Fruit fly (Drosophila melanogaster) whole organism, embryonic: ENCODE measurements around the gene Cpsf100.

Experiments used
- Atf6 ChIP-seq: fragments of 200-800 bp; sonication (Bioruptor generic); IDR thresholded peaks from 2 replicates; pipeline ENCODE4 v1.3.6; 2022; ENCODE audit warnings: missing biosample characterization, missing genetic modification characterization
- BtbVII ChIP-seq: fragments of 200-800 bp; sonication (Bioruptor generic); optimal IDR thresholded peaks from 3 replicates; lab custom pipeline; 2017; ENCODE audit warnings: missing biosample characterization, mild to moderate bottlenecking, missing genetic modification characterization
- CG10366 ChIP-seq: fragments of 200-800 bp; sonication (Bioruptor generic); IDR thresholded peaks from 2 replicates; pipeline ENCODE4 v1.3.6; 2022; ENCODE audit warnings: missing biosample characterization, missing genetic modification characterization
- CG1233 ChIP-seq: fragments of 200-800 bp; sonication (Bioruptor generic); optimal IDR thresholded peaks from 4 replicates; lab custom pipeline; 2018; ENCODE audit warnings: missing biosample characterization, mild to moderate bottlenecking, missing genetic modification characterization
- CG12769 ChIP-seq: fragments of 200-800 bp; sonication (Bioruptor generic); optimal IDR thresholded peaks from 2 replicates; lab custom pipeline; 2019; ENCODE audit warnings: missing biosample characterization, mild to moderate bottlenecking, missing genetic modification characterization, moderate library complexity
- CG2678 ChIP-seq: fragments of 200-800 bp; sonication (Bioruptor generic); optimal IDR thresholded peaks from 3 replicates; lab custom pipeline; 2019; ENCODE audit warnings: missing biosample characterization, mild to moderate bottlenecking, missing genetic modification characterization, moderate library complexity
- CG2712 ChIP-seq: fragments of 200-800 bp; optimal IDR thresholded peaks from 3 replicates; lab custom pipeline; 2019; ENCODE audit warnings: missing biosample characterization, mild to moderate bottlenecking, missing genetic modification characterization, moderate library complexity
- CG30403 ChIP-seq: fragments of 200-800 bp; sonication (Bioruptor generic); optimal IDR thresholded peaks from 3 replicates; lab custom pipeline; 2016; ENCODE audit warnings: missing biosample characterization, missing genetic modification characterization
- CG32767 ChIP-seq: fragments of 200-800 bp; sonication (Bioruptor generic); IDR thresholded peaks from 2 replicates; pipeline ENCODE4 v1.3.6; 2022; ENCODE audit warnings: missing biosample characterization, missing genetic modification characterization
- CG3281 ChIP-seq: fragments of 200-800 bp; sonication (Bioruptor generic); optimal IDR thresholded peaks from 3 replicates; lab custom pipeline; 2017; ENCODE audit warnings: missing biosample characterization, mild to moderate bottlenecking, missing genetic modification characterization
- CG33557 ChIP-seq: fragments of 200-800 bp; sonication (Bioruptor generic); optimal IDR thresholded peaks from 2 replicates; lab custom pipeline; 2019; ENCODE audit warnings: missing biosample characterization, mild to moderate bottlenecking, missing genetic modification characterization, moderate library complexity
- CG34376 ChIP-seq: fragments of 200-800 bp; sonication (Bioruptor generic); optimal IDR thresholded peaks from 2 replicates; lab custom pipeline; 2018; ENCODE audit warnings: missing biosample characterization, mild to moderate bottlenecking, missing genetic modification characterization
- CG3726 ChIP-seq: fragments of 200-800 bp; sonication (Bioruptor generic); IDR thresholded peaks from 3 replicates; pipeline ENCODE4, ENCODE4 v1.3.6; 2022; ENCODE audit warnings: missing biosample characterization, missing genetic modification characterization
- CG4424 ChIP-seq: fragments of 200-800 bp; sonication (Bioruptor generic); optimal IDR thresholded peaks from 3 replicates; lab custom pipeline; 2016; ENCODE audit warnings: missing biosample characterization, missing genetic modification characterization
- CG6813 ChIP-seq: fragments of 200-800 bp; sonication (Bioruptor generic); optimal IDR thresholded peaks from 2 replicates; lab custom pipeline; 2017; ENCODE audit warnings: missing biosample characterization, missing genetic modification characterization, mild to moderate bottlenecking, moderate library complexity, missing genetic modification reagents
- CG8359 ChIP-seq: fragments of 200-800 bp; sonication (Bioruptor generic); optimal IDR thresholded peaks from 2 replicates; lab custom pipeline; 2017; ENCODE audit warnings: missing biosample characterization, mild to moderate bottlenecking, missing genetic modification characterization, borderline replicate concordance
- CG8924 ChIP-seq: fragments of 200-800 bp; optimal IDR thresholded peaks from 3 replicates; lab custom pipeline; 2019; ENCODE audit warnings: missing biosample characterization, mild to moderate bottlenecking, missing genetic modification characterization, moderate library complexity
- HHEX ChIP-seq: fragments of 200-800 bp; sonication (Bioruptor generic); optimal IDR thresholded peaks from 3 replicates; lab custom pipeline; 2017; ENCODE audit warnings: missing biosample characterization, mild to moderate bottlenecking, missing genetic modification characterization, missing genetic modification reagents
- HLHmδ ChIP-seq: fragments of 200-800 bp; sonication (Bioruptor generic); optimal IDR thresholded peaks from 2 replicates; lab custom pipeline; 2018; ENCODE audit warnings: missing biosample characterization, mild to moderate bottlenecking, missing genetic modification characterization, moderate library complexity
- Hr3 ChIP-seq: fragments of 200-800 bp; sonication (Bioruptor generic); optimal IDR thresholded peaks from 3 replicates; lab custom pipeline; 2016; ENCODE audit warnings: missing biosample characterization, missing genetic modification characterization
- Hsf ChIP-seq: fragments of 200-800 bp; sonication (Bioruptor generic); optimal IDR thresholded peaks from 3 replicates; lab custom pipeline; 2016; ENCODE audit warnings: missing biosample characterization, missing genetic modification characterization
- Kr ChIP-seq: fragments of 200-800 bp; sonication (Bioruptor generic); optimal IDR thresholded peaks from 2 replicates; lab custom pipeline; 2017; ENCODE audit warnings: missing biosample characterization, mild to moderate bottlenecking, missing genetic modification characterization
- Max ChIP-seq: fragments of 200-800 bp; sonication (Bioruptor generic); optimal IDR thresholded peaks from 2 replicates; lab custom pipeline; 2016; ENCODE audit warnings: missing biosample characterization, mild to moderate bottlenecking, missing genetic modification characterization
- Med ChIP-seq: fragments of 200-800 bp; sonication (Bioruptor generic); peaks from one replicate; lab custom pipeline; 2016; ENCODE audit warnings: missing biosample characterization, missing genetic modification characterization, mild to moderate bottlenecking, inconsistent platforms, moderate library complexity
- Pdp1 ChIP-seq, 2 experiments: fragments of 200-800 bp; sonication (Bioruptor generic); optimal IDR thresholded peaks; 3 replicates each; lab custom pipeline; 2016; ENCODE audit warnings: missing biosample characterization in 2 of 2, missing genetic modification characterization in 2 of 2, mild to moderate bottlenecking in 1 of 2, moderate library complexity in 1 of 2
- Trl ChIP-seq, 3 experiments: fragments of >200 bp in 2 of 3; fragments of 200-800 bp in 1 of 3; sonication (Bioruptor generic) in 1 of 3; optimal IDR thresholded peaks; 2 replicates in 1 of 3; 3 replicates in 2 of 3; lab custom pipeline; 2016 to 2017; ENCODE audit warnings: missing biosample characterization in 1 of 3, missing genetic modification characterization in 1 of 3
- Vsx1 ChIP-seq: fragments of 200-800 bp; sonication (Bioruptor generic); optimal IDR thresholded peaks from 2 replicates; lab custom pipeline; 2017; ENCODE audit warnings: missing biosample characterization, mild to moderate bottlenecking, missing genetic modification characterization, missing genetic modification reagents
- ase ChIP-seq: fragments of 200-800 bp; sonication (Bioruptor generic); IDR thresholded peaks from 3 replicates; pipeline ENCODE4 v1.3.6; 2022; ENCODE audit warnings: missing biosample characterization, missing genetic modification characterization
- fru ChIP-seq: fragments of >200 bp; optimal IDR thresholded peaks from 2 replicates; lab custom pipeline; 2017
- fu2 ChIP-seq: fragments of 200-800 bp; sonication (Bioruptor generic); optimal IDR thresholded peaks from 2 replicates; lab custom pipeline; 2016; ENCODE audit warnings: missing biosample characterization, missing genetic modification characterization
- gcm ChIP-seq: fragments of 200-800 bp; sonication (Bioruptor generic); optimal IDR thresholded peaks from 2 replicates; lab custom pipeline; 2019; ENCODE audit warnings: missing biosample characterization, mild to moderate bottlenecking, missing genetic modification characterization, moderate library complexity
- grau ChIP-seq: fragments of 200-800 bp; optimal IDR thresholded peaks from 3 replicates; lab custom pipeline; 2019; ENCODE audit warnings: missing biosample characterization, mild to moderate bottlenecking, missing genetic modification characterization, moderate library complexity
- her ChIP-seq: fragments of 200-800 bp; sonication (Bioruptor generic); optimal IDR thresholded peaks from 2 replicates; lab custom pipeline; 2016; ENCODE audit warnings: missing biosample characterization, missing genetic modification characterization
- knrl ChIP-seq: fragments of 200-800 bp; sonication (Bioruptor generic); IDR thresholded peaks from 3 replicates; pipeline ENCODE4 v1.3.6; 2022; ENCODE audit warnings: missing biosample characterization, missing genetic modification characterization; ENCODE audit not compliant: partially characterized antibody
- lab ChIP-seq: fragments of 200-800 bp; sonication (Bioruptor generic); optimal IDR thresholded peaks from 3 replicates; lab custom pipeline; 2017; ENCODE audit warnings: missing biosample characterization, missing genetic modification characterization, mild to moderate bottlenecking, moderate library complexity, missing genetic modification reagents
- lov ChIP-seq, 2 experiments: fragments of 200-800 bp in 1 of 2; fragments of >200 bp in 1 of 2; sonication (Bioruptor generic) in 1 of 2; IDR thresholded peaks in 1 of 2; optimal IDR thresholded peaks in 1 of 2; 2 replicates in 1 of 2; 3 replicates in 1 of 2; pipeline versions ENCODE4 v1.3.6 to Lab custom; 2017 to 2022; ENCODE audit warnings: missing biosample characterization in 1 of 2, missing genetic modification characterization in 1 of 2
- mirr ChIP-seq: fragments of 200-800 bp; sonication (Bioruptor generic); optimal IDR thresholded peaks from 3 replicates; lab custom pipeline; 2018; ENCODE audit warnings: missing biosample characterization, mild to moderate bottlenecking, missing genetic modification characterization
- nau ChIP-seq: fragments of 200-800 bp; sonication (Bioruptor generic); optimal IDR thresholded peaks from 3 replicates; lab custom pipeline; 2017; ENCODE audit warnings: missing biosample characterization, mild to moderate bottlenecking, missing genetic modification characterization, missing genetic modification reagents
- nerfin-1 ChIP-seq: fragments of 200-800 bp; sonication (Bioruptor generic); optimal IDR thresholded peaks from 3 replicates; lab custom pipeline; 2019; ENCODE audit warnings: missing biosample characterization, mild to moderate bottlenecking, missing genetic modification characterization, moderate library complexity
- nom ChIP-seq: fragments of 200-800 bp; sonication (Bioruptor generic); optimal IDR thresholded peaks from 2 replicates; lab custom pipeline; 2017; ENCODE audit warnings: missing biosample characterization, missing genetic modification characterization, mild to moderate bottlenecking, moderate library complexity, missing genetic modification reagents
- rib ChIP-seq: fragments of 200-800 bp; sonication (Bioruptor generic); IDR thresholded peaks from 2 replicates; pipeline ENCODE4 v1.3.6; 2022; ENCODE audit warnings: missing biosample characterization, missing genetic modification characterization
- sd ChIP-seq: fragments of 200-800 bp; sonication (Bioruptor generic); optimal IDR thresholded peaks from 3 replicates; lab custom pipeline; 2018; ENCODE audit warnings: missing biosample characterization, mild to moderate bottlenecking, missing genetic modification characterization, moderate library complexity
- sens ChIP-seq: fragments of 200-800 bp; sonication (Bioruptor generic); peaks from one replicate; lab custom pipeline; 2016; ENCODE audit warnings: missing biosample characterization, missing genetic modification characterization
- shn ChIP-seq: fragments of 200-800 bp; sonication (Bioruptor generic); optimal IDR thresholded peaks from 3 replicates; lab custom pipeline; 2016; ENCODE audit warnings: missing biosample characterization, missing genetic modification characterization
- sisA ChIP-seq: fragments of 200-800 bp; sonication (Bioruptor generic); IDR thresholded peaks from 2 replicates; pipeline ENCODE4 v1.3.6; 2022; ENCODE audit warnings: missing biosample characterization, missing genetic modification characterization
- sna ChIP-seq: fragments of 200-800 bp; sonication (Bioruptor generic); IDR thresholded peaks from 2 replicates; pipeline ENCODE4 v1.3.6; 2022; ENCODE audit warnings: missing biosample characterization, missing genetic modification characterization; ENCODE audit not compliant: partially characterized antibody
- sob ChIP-seq: fragments of 200-800 bp; sonication (Bioruptor generic); IDR thresholded peaks from 2 replicates; pipeline ENCODE4 v1.3.6; 2022; ENCODE audit warnings: missing biosample characterization, missing genetic modification characterization
- sr ChIP-seq: fragments of 200-800 bp; sonication (Bioruptor generic); IDR thresholded peaks from 3 replicates; pipeline ENCODE4 v1.3.6; 2022; ENCODE audit warnings: missing biosample characterization, missing genetic modification characterization

The Cpsf100 gene

DNA sequence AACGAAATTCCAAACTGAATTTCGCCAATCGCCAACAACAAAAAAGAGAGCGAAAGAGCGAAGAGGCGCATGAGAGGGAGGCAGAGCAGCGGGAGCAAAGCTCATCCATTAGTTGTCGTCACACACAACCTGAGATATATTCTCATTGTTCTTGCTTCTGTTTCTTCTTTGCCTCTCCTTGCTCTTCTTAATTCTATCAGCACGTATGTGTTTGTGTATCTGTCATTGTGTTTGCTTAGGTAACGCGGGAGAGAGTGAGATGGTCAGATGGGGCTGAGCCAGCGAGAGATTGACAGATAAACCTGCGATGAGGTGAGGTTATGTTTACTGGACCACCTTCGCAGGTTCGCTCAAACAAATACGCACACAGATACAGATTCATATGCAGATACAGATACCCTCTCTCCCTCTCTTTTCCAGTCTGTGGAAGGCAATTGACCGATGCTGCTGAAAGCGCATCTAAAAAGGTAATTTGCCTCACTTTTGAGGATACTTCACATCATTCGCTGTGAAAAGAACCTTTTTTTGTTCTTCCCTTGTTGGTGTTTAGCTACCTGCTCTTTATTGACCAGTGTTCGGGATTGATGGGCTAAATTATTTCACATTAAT, 39.7 kb downstream of the Cpsf100 start (continued):
- TF ChIP-seq sisA (GFP tag; lab: Robert Waterston, UW): no peak
- TF ChIP-seq Hsf (GFP tag; lab: Kevin White, UChicago): no peak
- no peak for TF ChIP-seq her (GFP tag; lab: Kevin White, UChicago)
- TF ChIP-seq rib: peak; percentile 14; the same call in 1 of the 2 replicates
- peak; percentile 70 for TF ChIP-seq nom (GFP tag; lab: Kevin White, UChicago)
- peak; percentile 78 for TF ChIP-seq CG12769 (tag; lab: Kevin White, UChicago)
- TF ChIP-seq CG8359 (GFP tag; lab: Kevin White, UChicago): no peak
- peak; percentile 38 for TF ChIP-seq CG34376 (GFP tag; lab: Kevin White, UChicago)
- 0 out of 2 replicates have a peak, but pooled peaks have one; percentile 27 for TF ChIP-seq sna
- no peak for TF ChIP-seq CG30403 (GFP tag; lab: Kevin White, UChicago)
- TF ChIP-seq Pdp1 (GFP tag; optimal IDR thresholded peaks at IDR 0.05; lab: Kevin White, UChicago): peak in 1 of 2 experiments; percentile 76
- TF ChIP-seq grau (tag; lab: Kevin White, UChicago): no peak
- peak; percentile 29 for TF ChIP-seq CG8924 (tag; lab: Kevin White, UChicago)
- peak; percentile 13 for TF ChIP-seq Vsx1 (GFP tag; lab: Kevin White, UChicago)
- TF ChIP-seq CG1233 (GFP tag; lab: Kevin White, UChicago): no peak
- TF ChIP-seq HLHmδ: peak; percentile 78
- no peak for TF ChIP-seq Hr3 (GFP tag; lab: Kevin White, UChicago)
- no peak for TF ChIP-seq Max (GFP tag; lab: Kevin White, UChicago)
- TF ChIP-seq sob: no peak; the same call in 1 of the 2 replicates
- peak; percentile 70 for TF ChIP-seq Kr
- TF ChIP-seq knrl (GFP tag; lab: Robert Waterston, UW): no peak
- TF ChIP-seq CG2712: no peak
- TF ChIP-seq CG2678: peak; percentile 10
- 0 out of 2 replicates have a peak, but pooled peaks have one; percentile 13 for TF ChIP-seq Atf6 (GFP tag; lab: Robert Waterston, UW)
- TF ChIP-seq CG3726 (GFP tag; lab: Robert Waterston, UW): no peak
- peak; percentile 27 for TF ChIP-seq CG33557 (GFP tag; lab: Kevin White, UChicago)
- TF ChIP-seq ase (GFP tag; lab: Robert Waterston, UW): no peak
- peak; percentile 31 for TF ChIP-seq sens (GFP tag; lab: Kevin White, UChicago)
- no peak for TF ChIP-seq CG10366
- TF ChIP-seq CG6813 (GFP tag; lab: Kevin White, UChicago): peak; percentile 9
- TF ChIP-seq gcm: peak; percentile 2
- TF ChIP-seq nau (GFP tag; lab: Kevin White, UChicago): peak; percentile 4
- 0 out of 2 replicates have a peak, but pooled peaks have one; percentile 55 for TF ChIP-seq CG32767
- peak; percentile 61 for TF ChIP-seq mirr (GFP tag; lab: Kevin White, UChicago)
- peak; percentile 32 for TF ChIP-seq sd (tag; lab: Kevin White, UChicago)
- TF ChIP-seq Med (GFP tag; lab: Kevin White, UChicago): peak; percentile 59
- TF ChIP-seq fru (lab: Kevin White, UChicago): no peak
- TF ChIP-seq HHEX: peak; percentile 15
- TF ChIP-seq lab: peak; percentile 10
- TF ChIP-seq nerfin-1 (tag; lab: Kevin White, UChicago): peak; percentile 10
- TF ChIP-seq fu2 (GFP tag; lab: Kevin White, UChicago): no peak
- no peak for TF ChIP-seq sr (GFP tag; lab: Robert Waterston, UW)
- TF ChIP-seq lov (optimal IDR thresholded peaks at IDR 0.05; lab: Kevin White, UChicago): no peak
- 0 out of 3 replicates have a peak, but pooled peaks have one; percentile 55 for TF ChIP-seq lov (GFP tag; IDR thresholded peaks at IDR 0.05; lab: Robert Waterston, UW)
- TF ChIP-seq shn (GFP tag; lab: Kevin White, UChicago): no peak
- peak; percentile 14 for TF ChIP-seq CG3281 (GFP tag; lab: Kevin White, UChicago)
- no peak for TF ChIP-seq BtbVII (GFP tag; lab: Kevin White, UChicago)
- no peak for TF ChIP-seq CG4424 (GFP tag; lab: Kevin White, UChicago)
- TF ChIP-seq Trl (optimal IDR thresholded peaks at IDR 0.05; lab: Kevin White, UChicago): peak; percentile 51 to 84
- no peak for TF ChIP-seq Trl (GFP tag; optimal IDR thresholded peaks at IDR 0.05; lab: Kevin White, UChicago)
